Worm (Caenorhabditis elegans) whole organism, early embryonic: Measurements from ENCODE around the gene clec-252.

Source experiments
- aly-1 ChIP-seq: sonication (generic microtip); optimal IDR thresholded peaks from 2 replicates; lab custom pipeline; 2016; ENCODE audit warnings: missing genetic modification characterization, missing compliant biosample characterization
- ama-1 ChIP-seq: fragments of 150-350 bp; optimal IDR thresholded peaks from 2 replicates; lab custom pipeline; 2014
- ceh-13 ChIP-seq: fragments of 200-800 bp; sonication (Bioruptor generic); optimal IDR thresholded peaks from 2 replicates; lab custom pipeline; 2018; ENCODE audit warnings: mild to moderate bottlenecking, missing genetic modification characterization, missing compliant biosample characterization
- ceh-36 ChIP-seq: sonication (generic microtip); optimal IDR thresholded peaks from 2 replicates; lab custom pipeline; 2016; ENCODE audit warnings: missing genetic modification characterization, inconsistent platforms, missing compliant biosample characterization
- flt-1 ChIP-seq: fragments of 200-800 bp; sonication (Bioruptor generic); IDR thresholded peaks from 2 replicates; pipeline ENCODE4 v1.3.6; 2022; ENCODE audit warnings: missing genetic modification characterization, missing compliant biosample characterization
- hmbx-1 ChIP-seq: sonication (generic microtip); optimal IDR thresholded peaks from 2 replicates; lab custom pipeline; 2016; ENCODE audit warnings: mild to moderate bottlenecking, missing genetic modification characterization, missing compliant biosample characterization
- hmg-4 ChIP-seq: fragments of 200-800 bp; sonication (Bioruptor generic); optimal IDR thresholded peaks from 2 replicates; lab custom pipeline; 2018; ENCODE audit warnings: mild to moderate bottlenecking, missing genetic modification characterization, missing compliant biosample characterization
- hnd-1 ChIP-seq: sonication (generic microtip); optimal IDR thresholded peaks from 2 replicates; lab custom pipeline; 2016; ENCODE audit warnings: missing genetic modification characterization, missing compliant biosample characterization
- pes-1 ChIP-seq: fragments of 200-800 bp; sonication (Bioruptor generic); IDR thresholded peaks from 2 replicates; pipeline ENCODE4 v1.3.6; 2022; ENCODE audit warnings: missing genetic modification reagents, missing genetic modification characterization, missing compliant biosample characterization
- scrt-1 ChIP-seq: fragments of 200-800 bp; sonication (Bioruptor generic); IDR thresholded peaks from 2 replicates; pipeline ENCODE4 v1.3.6; 2022; ENCODE audit warnings: missing genetic modification characterization, missing compliant biosample characterization
- tbx-11 ChIP-seq: fragments of 200-800 bp; sonication (Bioruptor generic); IDR thresholded peaks from 2 replicates; pipeline ENCODE4 v1.3.6; 2022; ENCODE audit warnings: missing genetic modification characterization, missing compliant biosample characterization
- tbx-37 ChIP-seq: fragments of 200-800 bp; sonication (Bioruptor generic); conservative IDR thresholded peaks from 2 replicates; pipeline ENCODE4 v1.3.6; 2022; ENCODE audit warnings: missing genetic modification reagents, missing genetic modification characterization, missing compliant biosample characterization
- tra-4 ChIP-seq: sonication (generic microtip); optimal IDR thresholded peaks from 2 replicates; lab custom pipeline; 2017; ENCODE audit warnings: missing genetic modification characterization, missing compliant biosample characterization

DNA sequence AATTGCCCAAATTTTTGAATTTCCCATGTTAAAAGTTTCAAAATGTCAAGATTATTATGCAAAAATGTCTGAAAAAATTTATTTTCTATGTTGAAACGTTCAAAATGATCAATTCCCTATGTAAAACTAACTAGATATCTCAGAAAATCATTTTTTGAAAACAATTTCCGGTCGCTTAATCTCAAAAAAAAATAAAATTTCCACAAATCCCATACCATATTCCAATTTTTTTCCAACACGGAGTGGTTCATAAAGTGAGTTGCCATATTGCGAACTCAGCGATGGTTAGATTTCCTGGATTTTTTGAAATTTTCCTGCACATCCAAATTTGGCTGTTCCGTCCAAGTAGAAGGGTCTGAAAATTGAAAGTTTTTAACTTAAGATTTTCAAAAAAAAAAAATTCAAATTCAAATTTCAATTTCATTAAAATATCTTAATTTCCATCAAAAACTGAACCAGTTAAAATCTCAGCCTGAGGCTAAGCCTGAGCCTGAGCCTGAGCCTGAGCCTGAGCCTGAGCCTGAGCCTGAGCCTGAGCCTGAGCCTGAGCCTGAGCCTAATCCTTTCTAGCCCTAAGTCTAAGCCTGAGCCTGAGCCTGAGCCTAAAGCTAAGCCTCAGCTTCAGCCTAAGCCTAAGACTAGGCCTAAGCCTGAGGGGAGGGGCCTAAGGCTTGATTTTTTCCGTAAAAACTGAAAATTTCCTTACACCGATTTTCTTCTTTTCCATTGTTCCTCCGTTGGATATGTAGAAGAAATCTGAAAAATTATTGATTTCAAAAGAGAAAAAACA lies 25.9 kb downstream of the clec-252 start:
- TF ChIP-seq scrt-1 (GFP tag; lab: Robert Waterston, UW) (no peak), ama-1 (lab: Kevin White, UChicago) (no peak), hmbx-1 (no peak), tbx-37 (no peak), ceh-13 (GFP tag; lab: Kevin White, UChicago) (no peak), flt-1 (GFP tag; lab: Robert Waterston, UW) (peak; percentile 52), ceh-36 (peak; percentile 57), hnd-1 (no peak), tbx-11 (GFP tag; lab: Robert Waterston, UW) (no peak), tra-4 (no peak), aly-1 (tag; lab: Kevin White, UChicago) (no peak), pes-1 (no peak), hmg-4 (GFP tag; lab: Kevin White, UChicago) (no peak)
